Fruit fly (Drosophila melanogaster) whole organism, embryonic: Measurements from ENCODE around the gene schlank.

Source experiments
- Awh ChIP-seq: fragments of 200-800 bp; sonication (Bioruptor generic); IDR thresholded peaks from 2 replicates; pipeline ENCODE4, ENCODE4 v1.3.6; 2022; ENCODE audit warnings: missing biosample characterization, missing genetic modification characterization
- CG10979 ChIP-seq: fragments of 200-800 bp; sonication (Bioruptor generic); optimal IDR thresholded peaks from 2 replicates; lab custom pipeline; 2018; ENCODE audit warnings: missing biosample characterization, mild to moderate bottlenecking, missing genetic modification characterization, moderate library complexity
- CG13296 ChIP-seq: fragments of 200-800 bp; sonication (Bioruptor generic); optimal IDR thresholded peaks from 3 replicates; lab custom pipeline; 2018; ENCODE audit warnings: missing biosample characterization, mild to moderate bottlenecking, missing genetic modification characterization
- CG13624 ChIP-seq: fragments of 200-800 bp; sonication (Bioruptor generic); optimal IDR thresholded peaks from 2 replicates; lab custom pipeline; 2016; ENCODE audit warnings: missing biosample characterization, missing genetic modification characterization
- CG18011 ChIP-seq: fragments of 200-800 bp; sonication (Bioruptor generic); optimal IDR thresholded peaks from 2 replicates; lab custom pipeline; 2017; ENCODE audit warnings: missing biosample characterization, missing genetic modification characterization, mild to moderate bottlenecking, moderate library complexity, missing genotype
- CG18262 ChIP-seq: fragments of 200-800 bp; optimal IDR thresholded peaks from 3 replicates; lab custom pipeline; 2019; ENCODE audit warnings: missing biosample characterization, mild to moderate bottlenecking, missing genetic modification characterization, moderate library complexity
- CG18599 ChIP-seq: fragments of 200-800 bp; sonication (Bioruptor generic); optimal IDR thresholded peaks from 3 replicates; lab custom pipeline; 2017; ENCODE audit warnings: missing biosample characterization, missing genetic modification characterization, mild to moderate bottlenecking, moderate library complexity, missing genetic modification reagents
- CG30403 ChIP-seq: fragments of 200-800 bp; sonication (Bioruptor generic); optimal IDR thresholded peaks from 3 replicates; lab custom pipeline; 2016; ENCODE audit warnings: missing biosample characterization, missing genetic modification characterization
- CG3065 ChIP-seq: fragments of 200-800 bp; sonication (Bioruptor generic); optimal IDR thresholded peaks from 2 replicates; lab custom pipeline; 2016; ENCODE audit warnings: missing biosample characterization, missing genetic modification characterization
- CG31365 ChIP-seq: fragments of 200-800 bp; sonication (Bioruptor generic); optimal IDR thresholded peaks from 2 replicates; lab custom pipeline; 2018; ENCODE audit warnings: missing biosample characterization, mild to moderate bottlenecking, missing genetic modification characterization
- CG31441 ChIP-seq: fragments of 200-800 bp; sonication (Bioruptor generic); IDR thresholded peaks from 2 replicates; pipeline ENCODE4 v1.3.6; 2022; ENCODE audit warnings: missing biosample characterization, missing genetic modification characterization
- CG32772 ChIP-seq: fragments of 200-800 bp; sonication (Bioruptor generic); IDR thresholded peaks from 2 replicates; pipeline ENCODE4 v1.3.6; 2022; ENCODE audit warnings: missing biosample characterization, missing genetic modification characterization
- CG33213 ChIP-seq: fragments of 200-800 bp; sonication (Bioruptor generic); optimal IDR thresholded peaks from 3 replicates; lab custom pipeline; 2016; ENCODE audit warnings: missing biosample characterization, missing genetic modification characterization
- CG4707 ChIP-seq: fragments of 200-800 bp; sonication (Bioruptor generic); optimal IDR thresholded peaks from 2 replicates; lab custom pipeline; 2018; ENCODE audit warnings: missing biosample characterization, mild to moderate bottlenecking, missing genetic modification characterization, moderate library complexity
- CG9215 ChIP-seq: fragments of 200-800 bp; sonication (Bioruptor generic); IDR thresholded peaks from 2 replicates; pipeline ENCODE4 v1.3.6; 2022; ENCODE audit warnings: missing biosample characterization, missing genetic modification characterization
- CG9437 ChIP-seq: fragments of 200-800 bp; sonication (Bioruptor generic); optimal IDR thresholded peaks from 2 replicates; lab custom pipeline; 2018; ENCODE audit warnings: missing biosample characterization, mild to moderate bottlenecking, missing genetic modification characterization
- CG9876 ChIP-seq: fragments of 200-800 bp; sonication (Bioruptor generic); optimal IDR thresholded peaks from 2 replicates; lab custom pipeline; 2016; ENCODE audit warnings: missing biosample characterization, missing genetic modification characterization
- Dek ChIP-seq: fragments of 200-800 bp; sonication (Bioruptor generic); optimal IDR thresholded peaks from 3 replicates; lab custom pipeline; 2019; ENCODE audit warnings: missing biosample characterization, mild to moderate bottlenecking, missing genetic modification characterization, moderate library complexity
- Dref ChIP-seq: fragments of 200-800 bp; sonication (Bioruptor generic); IDR thresholded peaks from 2 replicates; pipeline ENCODE4 v1.3.6; 2022; ENCODE audit warnings: missing biosample characterization, missing genetic modification characterization
- E2f2 ChIP-seq: fragments of 200-800 bp; sonication (Bioruptor generic); IDR thresholded peaks from 2 replicates; pipeline ENCODE4 v1.3.6; 2022; ENCODE audit warnings: missing biosample characterization, missing genetic modification characterization
- Fer2 ChIP-seq: fragments of 200-800 bp; sonication (Bioruptor generic); optimal IDR thresholded peaks from 2 replicates; lab custom pipeline; 2018; ENCODE audit warnings: missing biosample characterization, mild to moderate bottlenecking, missing genetic modification characterization, moderate library complexity
- Gsc ChIP-seq: fragments of 200-800 bp; sonication (Bioruptor generic); IDR thresholded peaks from 2 replicates; pipeline ENCODE4 v1.3.6; 2022; ENCODE audit warnings: missing biosample characterization, missing genetic modification characterization
- Jarid2 ChIP-seq: fragments of 200-800 bp; sonication (Bioruptor generic); optimal IDR thresholded peaks from 3 replicates; lab custom pipeline; 2017; ENCODE audit warnings: mild to moderate bottlenecking, missing biosample characterization, missing genetic modification reagents, missing genetic modification characterization
- Med ChIP-seq: fragments of 200-800 bp; sonication (Bioruptor generic); peaks from one replicate; lab custom pipeline; 2016; ENCODE audit warnings: missing biosample characterization, missing genetic modification characterization, mild to moderate bottlenecking, inconsistent platforms, moderate library complexity
- Meics ChIP-seq: fragments of 200-800 bp; sonication (Bioruptor generic); optimal IDR thresholded peaks from 2 replicates; lab custom pipeline; 2017; ENCODE audit warnings: missing biosample characterization, mild to moderate bottlenecking, missing genetic modification characterization
- NC2α ChIP-seq: fragments of 200-800 bp; sonication (Bioruptor generic); optimal IDR thresholded peaks from 2 replicates; lab custom pipeline; 2016; ENCODE audit warnings: missing biosample characterization, missing genetic modification characterization
- NC2β ChIP-seq: fragments of 200-800 bp; sonication (Bioruptor generic); optimal IDR thresholded peaks from 2 replicates; lab custom pipeline; 2016; ENCODE audit warnings: missing biosample characterization, missing genetic modification characterization
- Poxn ChIP-seq: fragments of 200-800 bp; sonication (Bioruptor generic); IDR thresholded peaks from 2 replicates; pipeline ENCODE4 v1.3.6; 2022; ENCODE audit warnings: missing biosample characterization, missing genetic modification characterization
- Ravus ChIP-seq: fragments of 200-800 bp; sonication (Bioruptor generic); IDR thresholded peaks from 2 replicates; pipeline ENCODE4 v1.3.6; 2022; ENCODE audit warnings: missing biosample characterization, missing genetic modification characterization
- Sin3A ChIP-seq: fragments of >200 bp; optimal IDR thresholded peaks from 2 replicates; lab custom pipeline; 2018
- Sox102F ChIP-seq: fragments of 200-800 bp; sonication (Bioruptor generic); optimal IDR thresholded peaks from 2 replicates; lab custom pipeline; 2018; ENCODE audit warnings: missing biosample characterization, mild to moderate bottlenecking, missing genetic modification characterization, moderate library complexity
- Sry-δ ChIP-seq: fragments of 200-800 bp; sonication (Bioruptor generic); optimal IDR thresholded peaks from 2 replicates; lab custom pipeline; 2016; ENCODE audit warnings: missing biosample characterization, missing genetic modification characterization
- Stat92E ChIP-seq, 3 experiments: fragments of >200 bp in 2 of 3; fragments of 200-800 bp in 1 of 3; sonication (Bioruptor generic) in 1 of 3; optimal IDR thresholded peaks; 2 replicates each; lab custom pipeline; 2017 to 2019; ENCODE audit warnings: missing biosample characterization in 3 of 3, missing genetic modification characterization in 3 of 3, mild to moderate bottlenecking in 1 of 3, moderate library complexity in 1 of 3
- Tbp ChIP-seq: fragments of >200 bp; optimal IDR thresholded peaks from 2 replicates; lab custom pipeline; 2018; ENCODE audit warnings: missing biosample characterization, missing genetic modification characterization
- Trl ChIP-seq, 3 experiments: fragments of >200 bp in 2 of 3; fragments of 200-800 bp in 1 of 3; sonication (Bioruptor generic) in 1 of 3; optimal IDR thresholded peaks; 2 replicates in 1 of 3; 3 replicates in 2 of 3; lab custom pipeline; 2016 to 2017; ENCODE audit warnings: missing biosample characterization in 1 of 3, missing genetic modification characterization in 1 of 3
- ab ChIP-seq: fragments of 200-800 bp; sonication (Bioruptor generic); optimal IDR thresholded peaks from 2 replicates; lab custom pipeline; 2016; ENCODE audit warnings: missing biosample characterization, missing genetic modification characterization
- ara ChIP-seq: fragments of 200-800 bp; sonication (Bioruptor generic); IDR thresholded peaks from 2 replicates; pipeline ENCODE4 v1.3.6; 2022; ENCODE audit warnings: missing biosample characterization, missing genetic modification characterization
- bbx ChIP-seq: fragments of 200-800 bp; sonication (Bioruptor generic); IDR thresholded peaks from 2 replicates; pipeline ENCODE4 v1.3.6; 2022; ENCODE audit warnings: missing biosample characterization, missing genetic modification characterization; ENCODE audit not compliant: partially characterized antibody
- crol ChIP-seq: fragments of 200-800 bp; sonication (Bioruptor generic); IDR thresholded peaks from 2 replicates; pipeline ENCODE4 v1.3.6; 2022; ENCODE audit warnings: missing biosample characterization, missing genetic modification characterization
- danr ChIP-seq: fragments of 200-800 bp; sonication (Bioruptor generic); IDR thresholded peaks from 2 replicates; pipeline ENCODE4 v1.3.6; 2022; ENCODE audit warnings: missing biosample characterization, missing genetic modification characterization
- ken ChIP-seq: fragments of 200-800 bp; sonication (Bioruptor generic); IDR thresholded peaks from 3 replicates; pipeline ENCODE4 v1.3.6; 2022; ENCODE audit warnings: missing biosample characterization, missing genetic modification characterization
- mirr ChIP-seq: fragments of 200-800 bp; sonication (Bioruptor generic); optimal IDR thresholded peaks from 3 replicates; lab custom pipeline; 2018; ENCODE audit warnings: missing biosample characterization, mild to moderate bottlenecking, missing genetic modification characterization
- nerfin-2 ChIP-seq: fragments of 200-800 bp; sonication (Bioruptor generic); IDR thresholded peaks from 2 replicates; pipeline ENCODE4 v1.3.6; 2022; ENCODE audit warnings: missing biosample characterization, missing genetic modification characterization; ENCODE audit not compliant: partially characterized antibody
- nmo ChIP-seq: fragments of 200-800 bp; sonication (Bioruptor generic); optimal IDR thresholded peaks from 2 replicates; lab custom pipeline; 2018; ENCODE audit warnings: missing biosample characterization, mild to moderate bottlenecking, missing genetic modification characterization, moderate library complexity
- odd ChIP-seq: fragments of 200-800 bp; sonication (Bioruptor generic); optimal IDR thresholded peaks from 2 replicates; lab custom pipeline; 2017; ENCODE audit warnings: missing biosample characterization, mild to moderate bottlenecking, missing genetic modification characterization
- pita ChIP-seq: fragments of 200-800 bp; sonication (Bioruptor generic); optimal IDR thresholded peaks from 2 replicates; lab custom pipeline; 2017; ENCODE audit warnings: missing biosample characterization, mild to moderate bottlenecking, missing genetic modification characterization
- row ChIP-seq: fragments of 200-800 bp; sonication (Bioruptor generic); IDR thresholded peaks from 3 replicates; pipeline ENCODE4 v1.3.6; 2022; ENCODE audit warnings: missing biosample characterization, missing genetic modification characterization
- sna ChIP-seq: fragments of 200-800 bp; sonication (Bioruptor generic); IDR thresholded peaks from 2 replicates; pipeline ENCODE4 v1.3.6; 2022; ENCODE audit warnings: missing biosample characterization, missing genetic modification characterization; ENCODE audit not compliant: partially characterized antibody
- sqz ChIP-seq: fragments of 200-800 bp; sonication (Bioruptor generic); optimal IDR thresholded peaks from 3 replicates; lab custom pipeline; 2018; ENCODE audit warnings: missing biosample characterization, mild to moderate bottlenecking, missing genetic modification characterization
- tio ChIP-seq: fragments of 200-800 bp; sonication (Bioruptor generic); optimal IDR thresholded peaks from 2 replicates; lab custom pipeline; 2017; ENCODE audit warnings: missing biosample characterization, missing genetic modification characterization, inconsistent platforms

schlank gene

DNA sequence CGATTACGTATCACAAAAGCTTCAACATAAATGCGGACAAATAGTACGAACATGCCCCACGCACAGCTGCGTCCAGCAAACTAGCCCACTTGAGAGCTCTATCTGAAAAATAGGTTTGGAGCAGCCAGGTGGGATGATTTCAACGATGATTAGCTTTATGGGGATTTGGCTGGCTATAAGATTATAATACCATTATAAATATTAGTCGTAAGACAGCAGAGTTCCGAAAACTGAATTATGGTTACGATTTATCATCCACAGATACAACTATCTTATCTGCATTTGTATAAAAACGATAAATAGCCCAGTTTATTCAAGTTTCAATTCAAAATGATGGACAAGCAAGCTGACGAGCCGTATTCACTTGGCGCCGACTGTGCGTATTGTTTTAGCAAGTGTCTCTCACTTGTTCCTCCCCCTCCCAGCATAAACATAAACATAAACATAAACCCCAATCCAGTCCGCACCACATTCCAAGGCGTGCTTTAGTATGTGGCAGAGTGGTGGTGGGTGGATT, 3.4 kb downstream of the schlank start (continued):
- TF ChIP-seq odd (GFP tag; lab: Kevin White, UChicago), result peak; percentile 79
- 0 out of 2 replicates have a peak, but pooled peaks have one; percentile 15 for TF ChIP-seq Poxn (GFP tag; lab: Robert Waterston, UW)
- peak; percentile 77 for TF ChIP-seq CG30403 (GFP tag; lab: Kevin White, UChicago)
- TF ChIP-seq E2f2 (GFP tag; lab: Robert Waterston, UW), result peak; percentile 42; the same call in 1 of the 2 replicates
- TF ChIP-seq Dref (GFP tag; lab: Robert Waterston, UW), result no peak
- TF ChIP-seq CG9876, result no peak
- peak; percentile 64; the same call in 1 of the 2 replicates for TF ChIP-seq ara (GFP tag; lab: Robert Waterston, UW)
- no peak; the same call in 1 of the 2 replicates for TF ChIP-seq CG32772 (GFP tag; lab: Robert Waterston, UW)
- TF ChIP-seq nmo, result peak; percentile 85
- TF ChIP-seq Sox102F (GFP tag; lab: Kevin White, UChicago), result peak; percentile 76
- TF ChIP-seq danr (GFP tag; lab: Robert Waterston, UW), result peak; percentile 59; the same call in 1 of the 2 replicates
- TF ChIP-seq crol, result 0 out of 2 replicates have a peak, but pooled peaks have one; percentile 10
- TF ChIP-seq CG3065, result no peak
- TF ChIP-seq CG31365 (tag; lab: Kevin White, UChicago), result peak; percentile 51
- TF ChIP-seq Dek (tag; lab: Kevin White, UChicago), result peak; percentile 51
- no peak for TF ChIP-seq tio (GFP tag; lab: Kevin White, UChicago)
- TF ChIP-seq CG13624 (GFP tag; lab: Kevin White, UChicago), result peak; percentile 49
- TF ChIP-seq Med (GFP tag; lab: Kevin White, UChicago), result peak; percentile 94
- peak; percentile 89 for TF ChIP-seq Meics (GFP tag; lab: Kevin White, UChicago)
- no peak for TF ChIP-seq sna (GFP tag; lab: Robert Waterston, UW)
- TF ChIP-seq Tbp (GFP tag; lab: Kevin White, UChicago), result no peak
- TF ChIP-seq ken, result no peak
- no peak for TF ChIP-seq Sin3A (lab: Kevin White, UChicago)
- no peak for TF ChIP-seq bbx (GFP tag; lab: Robert Waterston, UW)
- TF ChIP-seq CG4707 (GFP tag; lab: Kevin White, UChicago), result no peak
- peak; percentile 13 for TF ChIP-seq Fer2
- peak; percentile 81 for TF ChIP-seq CG31441
- TF ChIP-seq pita (GFP tag; lab: Kevin White, UChicago), result no peak
- no peak for TF ChIP-seq ab (GFP tag; lab: Kevin White, UChicago)
- 0 out of 2 replicates have a peak, but pooled peaks have one; percentile 9 for TF ChIP-seq Awh
- TF ChIP-seq CG13296, result peak; percentile 87
- TF ChIP-seq NC2β (GFP tag; lab: Kevin White, UChicago), result no peak
- peak; percentile 76 for TF ChIP-seq row (GFP tag; lab: Robert Waterston, UW)
- TF ChIP-seq CG10979 (tag; lab: Kevin White, UChicago), result peak; percentile 69
- peak; percentile 80 for TF ChIP-seq CG9437 (GFP tag; lab: Kevin White, UChicago)
- TF ChIP-seq CG18011, result peak; percentile 45
- no peak for TF ChIP-seq Trl (optimal IDR thresholded peaks at IDR 0.05; lab: Kevin White, UChicago)
- no peak for TF ChIP-seq Trl (GFP tag; optimal IDR thresholded peaks at IDR 0.05; lab: Kevin White, UChicago)
- peak; percentile 16 for TF ChIP-seq CG33213 (GFP tag; lab: Kevin White, UChicago)
- no peak for TF ChIP-seq Gsc (GFP tag; lab: Robert Waterston, UW)
- no peak for TF ChIP-seq Ravus (GFP tag; lab: Robert Waterston, UW)
- no peak for TF ChIP-seq Sry-δ (GFP tag; lab: Kevin White, UChicago)
- TF ChIP-seq CG9215 (GFP tag; lab: Robert Waterston, UW), result peak; percentile 68
- peak; percentile 68 for TF ChIP-seq Jarid2 (GFP tag; lab: Kevin White, UChicago)
- peak; percentile 84 for TF ChIP-seq mirr (GFP tag; lab: Kevin White, UChicago)
- TF ChIP-seq nerfin-2 (GFP tag; lab: Robert Waterston, UW), result no peak
- TF ChIP-seq sqz (GFP tag; lab: Kevin White, UChicago), result peak; percentile 57
- no peak for TF ChIP-seq Stat92E (GFP tag; optimal IDR thresholded peaks at IDR 0.05; lab: Kevin White, UChicago)
- peak; percentile 81 for TF ChIP-seq CG18262
- TF ChIP-seq NC2α (GFP tag; lab: Kevin White, UChicago), result no peak
- TF ChIP-seq CG18599 (GFP tag; lab: Kevin White, UChicago), result peak; percentile 93
